Worm (Caenorhabditis elegans) whole organism, L3 larva: ENCODE results near the gene nep-8.

Experiments
- R02D3.7 ChIP-seq: fragments of 150-350 bp; optimal IDR thresholded peaks from 2 replicates; lab custom pipeline; 2014; ENCODE audit warnings: missing biosample characterization, missing genetic modification characterization
- ZK546.5 ChIP-seq: sonication (generic microtip); optimal IDR thresholded peaks from 2 replicates; lab custom pipeline; 2017; ENCODE audit warnings: missing biosample characterization, missing genetic modification characterization
- ama-1 ChIP-seq: fragments of 150-350 bp; optimal IDR thresholded peaks from 2 replicates; lab custom pipeline; 2018
- ceh-16 ChIP-seq: sonication (generic microtip); optimal IDR thresholded peaks from 2 replicates; lab custom pipeline; 2017; ENCODE audit warnings: missing biosample characterization, missing genetic modification characterization
- ceh-28 ChIP-seq: fragments of 150-350 bp; optimal IDR thresholded peaks from 2 replicates; lab custom pipeline; 2014; ENCODE audit warnings: missing biosample characterization, missing genetic modification reagents, missing genetic modification characterization
- ceh-9 ChIP-seq: sonication (generic microtip); optimal IDR thresholded peaks from 2 replicates; lab custom pipeline; 2018; ENCODE audit warnings: missing biosample characterization, missing genetic modification characterization
- daf-12 ChIP-seq: fragments of 150-350 bp; optimal IDR thresholded peaks from 2 replicates; lab custom pipeline; 2014; ENCODE audit warnings: missing biosample characterization, missing genetic modification reagents, missing genetic modification characterization
- egl-27 ChIP-seq: sonication (generic microtip); optimal IDR thresholded peaks from 4 replicates; lab custom pipeline; 2017; ENCODE audit warnings: missing biosample characterization, missing genetic modification reagents, missing genetic modification characterization
- egl-5 ChIP-seq: fragments of 150-350 bp; optimal IDR thresholded peaks from 2 replicates; lab custom pipeline; 2017; ENCODE audit warnings: missing biosample characterization, missing genetic modification reagents, missing genetic modification characterization, inconsistent platforms
- elt-1 ChIP-seq: fragments of 150-350 bp; optimal IDR thresholded peaks from 2 replicates; lab custom pipeline; 2014; ENCODE audit warnings: missing biosample characterization, missing genetic modification characterization
- elt-2 ChIP-seq: sonication (generic microtip); optimal IDR thresholded peaks from 2 replicates; lab custom pipeline; 2016; ENCODE audit warnings: missing genetic modification reagents, mild to moderate bottlenecking, missing genetic modification characterization, missing compliant biosample characterization
- elt-3 ChIP-seq, 3 experiments: fragments of 150-350 bp in 1 of 3; sonication (generic microtip) in 2 of 3; optimal IDR thresholded peaks; 2 replicates in 2 of 3; 4 replicates in 1 of 3; lab custom pipeline; 2014 to 2017; ENCODE audit warnings: missing biosample characterization in 3 of 3, missing genetic modification characterization in 3 of 3
- eor-1 ChIP-seq, 2 experiments: fragments of 150-350 bp; optimal IDR thresholded peaks; 2 replicates each; lab custom pipeline; 2014 to 2018; ENCODE audit warnings: missing biosample characterization in 2 of 2, missing genetic modification characterization in 2 of 2
- fkh-10 ChIP-seq: sonication (generic microtip); optimal IDR thresholded peaks from 2 replicates; lab custom pipeline; 2017; ENCODE audit warnings: missing biosample characterization, missing genetic modification reagents, missing genetic modification characterization
- fkh-2 ChIP-seq: fragments of 150-350 bp; optimal IDR thresholded peaks from 2 replicates; lab custom pipeline; 2014; ENCODE audit warnings: missing biosample characterization, missing genetic modification reagents, missing genetic modification characterization
- fos-1 ChIP-seq: fragments of 150-350 bp; optimal IDR thresholded peaks from 2 replicates; lab custom pipeline; 2014; ENCODE audit warnings: missing biosample characterization, missing genetic modification characterization
- jun-1 ChIP-seq: fragments of 150-350 bp; optimal IDR thresholded peaks from 2 replicates; lab custom pipeline; 2014; ENCODE audit warnings: missing biosample characterization, missing genetic modification reagents, missing genetic modification characterization
- lsy-12 ChIP-seq: sonication (generic microtip); optimal IDR thresholded peaks from 2 replicates; lab custom pipeline; 2016; ENCODE audit warnings: mild to moderate bottlenecking, missing genetic modification characterization, missing compliant biosample characterization
- mdl-1 ChIP-seq: fragments of 150-350 bp; optimal IDR thresholded peaks from 2 replicates; lab custom pipeline; 2014; ENCODE audit warnings: missing biosample characterization, missing genetic modification characterization
- mml-1 ChIP-seq: fragments of 150-350 bp; sonication (generic microtip); optimal IDR thresholded peaks from 3 replicates; lab custom pipeline; 2014; ENCODE audit warnings: missing biosample characterization, missing genetic modification characterization
- nhr-11 ChIP-seq: fragments of 150-350 bp; optimal IDR thresholded peaks from 2 replicates; lab custom pipeline; 2014; ENCODE audit warnings: missing biosample characterization, missing genetic modification characterization
- nhr-12 ChIP-seq: fragments of 150-350 bp; optimal IDR thresholded peaks from 2 replicates; lab custom pipeline; 2014; ENCODE audit warnings: missing biosample characterization, missing genetic modification characterization
- nhr-23 ChIP-seq: fragments of 150-350 bp; optimal IDR thresholded peaks from 2 replicates; lab custom pipeline; 2014; ENCODE audit warnings: missing biosample characterization, missing genetic modification reagents, missing genetic modification characterization
- nhr-237 ChIP-seq: fragments of 150-350 bp; optimal IDR thresholded peaks from 2 replicates; lab custom pipeline; 2014; ENCODE audit warnings: missing biosample characterization, missing genetic modification characterization
- nhr-25 ChIP-seq: sonication (generic microtip); optimal IDR thresholded peaks from 2 replicates; lab custom pipeline; 2017; ENCODE audit warnings: missing biosample characterization, missing genetic modification characterization
- nhr-43 ChIP-seq: sonication (generic microtip); optimal IDR thresholded peaks from 2 replicates; lab custom pipeline; 2016; ENCODE audit warnings: mild to moderate bottlenecking, missing genetic modification characterization, missing compliant biosample characterization; ENCODE audit not compliant: poor library complexity, severe bottlenecking
- nhr-67 ChIP-seq: fragments of 150-350 bp; optimal IDR thresholded peaks from 2 replicates; lab custom pipeline; 2014; ENCODE audit warnings: missing biosample characterization, missing genetic modification characterization
- nhr-76 ChIP-seq: fragments of 150-350 bp; sonication (generic microtip); optimal IDR thresholded peaks from 5 replicates; lab custom pipeline; 2014; ENCODE audit warnings: missing biosample characterization, missing genetic modification characterization
- nhr-77 ChIP-seq: fragments of 150-350 bp; optimal IDR thresholded peaks from 2 replicates; lab custom pipeline; 2014; ENCODE audit warnings: missing biosample characterization, missing genetic modification characterization
- pha-4 ChIP-seq: fragments of 150-350 bp; optimal IDR thresholded peaks from 2 replicates; lab custom pipeline; 2014; ENCODE audit warnings: missing biosample characterization, missing genetic modification reagents, missing genetic modification characterization
- pqm-1 ChIP-seq: fragments of 150-350 bp; optimal IDR thresholded peaks from 2 replicates; lab custom pipeline; 2017; ENCODE audit warnings: missing biosample characterization, missing genetic modification characterization, inconsistent platforms
- skn-1 ChIP-seq: fragments of 150-350 bp; optimal IDR thresholded peaks from 2 replicates; lab custom pipeline; 2014; ENCODE audit warnings: missing biosample characterization, missing genetic modification characterization
- tbx-2 ChIP-seq: sonication (generic microtip); optimal IDR thresholded peaks from 2 replicates; lab custom pipeline; 2016; ENCODE audit warnings: mild to moderate bottlenecking, missing genetic modification characterization, missing compliant biosample characterization
- unc-39 ChIP-seq: sonication (generic microtip); optimal IDR thresholded peaks from 4 replicates; lab custom pipeline; 2017; ENCODE audit warnings: missing biosample characterization, missing genetic modification characterization
- zag-1 ChIP-seq: fragments of 150-350 bp; optimal IDR thresholded peaks from 2 replicates; lab custom pipeline; 2014; ENCODE audit warnings: missing biosample characterization, missing genetic modification characterization

nep-8 gene

ce11 chrII:3402854-3403253 is 781 bp upstream of the nep-8 start, which contains the start of gene nep-10:
Gene nep-10, minus strand, starts transcription at chrII:3402954.
- TF ChIP-seq fos-1 (tag; lab: Kevin White, UChicago) (no peak), egl-5 (tag; lab: Kevin White, UChicago) (no peak), nhr-43 (tag; lab: Kevin White, UChicago) (no peak), ama-1 (no peak), daf-12 (tag; lab: Kevin White, UChicago) (no peak), nhr-11 (tag; lab: Kevin White, UChicago) (no peak), unc-39 (no peak), nhr-76 (tag; lab: Kevin White, UChicago) (no peak), mml-1 (tag; lab: Kevin White, UChicago) (no peak), ceh-16 (tag; lab: Kevin White, UChicago) (no peak), nhr-67 (tag; lab: Kevin White, UChicago) (no peak), fkh-10 (GFP tag; lab: Kevin White, UChicago) (no peak), nhr-77 (tag; lab: Kevin White, UChicago) (no peak), skn-1 (tag; lab: Kevin White, UChicago) (no peak), ceh-9 (tag; lab: Kevin White, UChicago) (no peak), elt-2 (tag; lab: Kevin White, UChicago) (no peak), nhr-237 (tag; lab: Kevin White, UChicago) (no peak), egl-27 (no peak), ceh-28 (no peak)

ce11 chrII:3414383-3414910 is 10.8 kb downstream of the nep-8 start, which contains the start of the genes F18A12.7 and F18A12.2:
Gene F18A12.7, minus strand, starts transcription at chrII:3414483.
Gene F18A12.2, plus strand, starts transcription at chrII:3414860.
- TF ChIP-seq jun-1 (tag; lab: Kevin White, UChicago) (no peak), elt-1 (tag; lab: Kevin White, UChicago) (no peak), mdl-1 (tag; lab: Kevin White, UChicago) (no peak), ceh-28 (no peak), elt-2 (tag; lab: Kevin White, UChicago) (no peak), nhr-12 (tag; lab: Kevin White, UChicago) (no peak), egl-5 (tag; lab: Kevin White, UChicago) (no peak), nhr-77 (tag; lab: Kevin White, UChicago) (no peak), ceh-16 (tag; lab: Kevin White, UChicago) (no peak), tbx-2 (tag; lab: Kevin White, UChicago) (no peak), ZK546.5 (tag; lab: Kevin White, UChicago) (no peak), nhr-43 (tag; lab: Kevin White, UChicago) (no peak), nhr-23 (tag; lab: Kevin White, UChicago) (no peak), pha-4 (no peak), daf-12 (tag; lab: Kevin White, UChicago) (no peak), mml-1 (tag; lab: Kevin White, UChicago) (no peak), eor-1 (tag; optimal IDR thresholded peaks at IDR 0.05; lab: Kevin White, UChicago) (no peak)

- TF ChIP-seq R02D3.7 (tag; lab: Kevin White, UChicago) (no peak), nhr-25 (tag; lab: Kevin White, UChicago) (no peak), nhr-67 (tag; lab: Kevin White, UChicago) (no peak), zag-1 (tag; lab: Kevin White, UChicago) (no peak), unc-39 (no peak), fkh-10 (GFP tag; lab: Kevin White, UChicago) (no peak), pqm-1 (no peak), lsy-12 (tag; lab: Kevin White, UChicago) (no peak)
Measured at ce11 chrII:3416528-3416927, 12.9 kb downstream of the nep-8 start, which contains the start of gene nep-6. Gene nep-6, plus strand, starts transcription at chrII:3416828.

- TF ChIP-seq tbx-2 (tag; lab: Kevin White, UChicago) (no peak), fkh-2 (tag; lab: Kevin White, UChicago) (no peak), elt-3 (tag; optimal IDR thresholded peaks at IDR 0.05; lab: Kevin White, UChicago) (no peak), eor-1 (tag; optimal IDR thresholded peaks at IDR 0.05; lab: Kevin White, UChicago) (no peak)
Measured at ce11 chrII:3422938-3423337, 19.3 kb downstream of the nep-8 start.
